Fruit fly (Drosophila melanogaster) whole organism, embryonic: ENCODE measurements around the gene RpS5b.
A peak's percentile ranks its signal among the peaks of the same experiment; 100 is the strongest.

Experiments used
- ATbp ChIP-seq: fragments of 200-800 bp; sonication (Bioruptor generic); optimal IDR thresholded peaks from 2 replicates; lab custom pipeline; 2017; ENCODE audit warnings: missing biosample characterization, mild to moderate bottlenecking, missing genetic modification characterization, missing genetic modification reagents
- Adf1 ChIP-seq: fragments of 200-800 bp; sonication (Bioruptor generic); IDR thresholded peaks from 2 replicates; pipeline ENCODE4 v1.3.6; 2022; ENCODE audit warnings: missing biosample characterization, missing genetic modification characterization
- CG10321 ChIP-seq: fragments of 200-800 bp; sonication (Bioruptor generic); IDR thresholded peaks from 2 replicates; pipeline ENCODE4 v1.3.6; 2022; ENCODE audit warnings: missing biosample characterization, missing genetic modification characterization
- CG11696 ChIP-seq: fragments of 200-800 bp; sonication (Bioruptor generic); IDR thresholded peaks from 2 replicates; pipeline ENCODE4 v1.3.6; 2022; ENCODE audit warnings: missing biosample characterization, missing genetic modification characterization
- CG12942 ChIP-seq: fragments of 200-800 bp; sonication (Bioruptor generic); optimal IDR thresholded peaks from 3 replicates; lab custom pipeline; 2016; ENCODE audit warnings: missing biosample characterization, missing genetic modification characterization
- CG14860 ChIP-seq: fragments of 200-800 bp; sonication (Bioruptor generic); IDR thresholded peaks from 3 replicates; pipeline ENCODE4 v1.3.6; 2022; ENCODE audit warnings: missing biosample characterization, missing genetic modification characterization; ENCODE audit not compliant: partially characterized antibody
- CG17186 ChIP-seq: fragments of 200-800 bp; sonication (Bioruptor generic); optimal IDR thresholded peaks from 3 replicates; lab custom pipeline; 2017; ENCODE audit warnings: missing biosample characterization, missing genetic modification reagents, missing genetic modification characterization
- CG17568 ChIP-seq: fragments of 200-800 bp; sonication (Bioruptor generic); optimal IDR thresholded peaks from 2 replicates; lab custom pipeline; 2018; ENCODE audit warnings: missing biosample characterization, mild to moderate bottlenecking, missing genetic modification characterization, moderate library complexity
- CG1792 ChIP-seq: fragments of 200-800 bp; sonication (Bioruptor generic); optimal IDR thresholded peaks from 2 replicates; lab custom pipeline; 2016; ENCODE audit warnings: missing biosample characterization, missing genetic modification characterization
- CG2202 ChIP-seq: fragments of 200-800 bp; sonication (Bioruptor generic); optimal IDR thresholded peaks from 2 replicates; lab custom pipeline; 2018; ENCODE audit warnings: missing biosample characterization, mild to moderate bottlenecking, missing genetic modification characterization
- CG32532 ChIP-seq: fragments of 200-800 bp; sonication (Bioruptor generic); IDR thresholded peaks from 2 replicates; pipeline ENCODE4 v1.3.6; 2022; ENCODE audit warnings: missing biosample characterization, missing genetic modification characterization
- CG32772 ChIP-seq: fragments of 200-800 bp; sonication (Bioruptor generic); IDR thresholded peaks from 2 replicates; pipeline ENCODE4 v1.3.6; 2022; ENCODE audit warnings: missing biosample characterization, missing genetic modification characterization
- CG34376 ChIP-seq: fragments of 200-800 bp; sonication (Bioruptor generic); optimal IDR thresholded peaks from 2 replicates; lab custom pipeline; 2018; ENCODE audit warnings: missing biosample characterization, mild to moderate bottlenecking, missing genetic modification characterization
- CG34422 ChIP-seq: fragments of 200-800 bp; sonication (Bioruptor generic); IDR thresholded peaks from 3 replicates; pipeline ENCODE4 v1.3.6; 2022; ENCODE audit warnings: missing biosample characterization, missing genetic modification characterization
- CG6254 ChIP-seq: fragments of 200-800 bp; sonication (Bioruptor generic); optimal IDR thresholded peaks from 3 replicates; lab custom pipeline; 2017; ENCODE audit warnings: mild to moderate bottlenecking, missing biosample characterization, missing genetic modification reagents, missing genetic modification characterization
- CG7786 ChIP-seq: fragments of 200-800 bp; sonication (Bioruptor generic); optimal IDR thresholded peaks from 2 replicates; lab custom pipeline; 2016; ENCODE audit warnings: missing biosample characterization, missing genetic modification characterization
- CG8290 ChIP-seq, 3 experiments: fragments of 200-800 bp; sonication (Bioruptor generic); optimal IDR thresholded peaks; 2 replicates each; lab custom pipeline; 2016 to 2019; ENCODE audit warnings: missing biosample characterization in 3 of 3, missing genetic modification characterization in 3 of 3, mild to moderate bottlenecking in 2 of 3, moderate library complexity in 1 of 3
- Camta ChIP-seq: fragments of 200-800 bp; sonication (Bioruptor generic); optimal IDR thresholded peaks from 2 replicates; lab custom pipeline; 2016; ENCODE audit warnings: missing biosample characterization, missing genetic modification characterization
- D19A ChIP-seq: fragments of 200-800 bp; optimal IDR thresholded peaks from 3 replicates; lab custom pipeline; 2019; ENCODE audit warnings: missing biosample characterization, mild to moderate bottlenecking, missing genetic modification characterization, moderate library complexity
- Dad ChIP-seq: fragments of 200-800 bp; sonication (Bioruptor generic); optimal IDR thresholded peaks from 3 replicates; lab custom pipeline; 2016; ENCODE audit warnings: missing biosample characterization, missing genetic modification characterization
- Dbx ChIP-seq: fragments of 200-800 bp; sonication (Bioruptor generic); IDR thresholded peaks from 3 replicates; pipeline ENCODE4 v1.3.6; 2022; ENCODE audit warnings: missing biosample characterization, missing genetic modification characterization
- Dek ChIP-seq: fragments of 200-800 bp; sonication (Bioruptor generic); optimal IDR thresholded peaks from 3 replicates; lab custom pipeline; 2019; ENCODE audit warnings: missing biosample characterization, mild to moderate bottlenecking, missing genetic modification characterization, moderate library complexity
- Dref ChIP-seq: fragments of 200-800 bp; sonication (Bioruptor generic); IDR thresholded peaks from 2 replicates; pipeline ENCODE4 v1.3.6; 2022; ENCODE audit warnings: missing biosample characterization, missing genetic modification characterization
- HLH4C ChIP-seq: fragments of 200-800 bp; sonication (Bioruptor generic); IDR thresholded peaks from 3 replicates; pipeline ENCODE4 v1.3.6; 2022; ENCODE audit warnings: missing biosample characterization, missing genetic modification characterization; ENCODE audit not compliant: partially characterized antibody
- HmgZ ChIP-seq: fragments of 200-800 bp; sonication (Bioruptor generic); optimal IDR thresholded peaks from 2 replicates; lab custom pipeline; 2018; ENCODE audit warnings: missing biosample characterization, mild to moderate bottlenecking, missing genetic modification characterization
- Lhr ChIP-seq: fragments of 200-800 bp; sonication (Bioruptor generic); optimal IDR thresholded peaks from 3 replicates; lab custom pipeline; 2017; ENCODE audit warnings: mild to moderate bottlenecking, missing biosample characterization, missing genetic modification reagents, missing genetic modification characterization
- MTF-1 ChIP-seq: fragments of 200-800 bp; sonication (Bioruptor generic); optimal IDR thresholded peaks from 2 replicates; lab custom pipeline; 2018; ENCODE audit warnings: missing biosample characterization, mild to moderate bottlenecking, missing genetic modification characterization, borderline replicate concordance
- Max ChIP-seq: fragments of 200-800 bp; sonication (Bioruptor generic); optimal IDR thresholded peaks from 2 replicates; lab custom pipeline; 2016; ENCODE audit warnings: missing biosample characterization, mild to moderate bottlenecking, missing genetic modification characterization
- Ravus ChIP-seq: fragments of 200-800 bp; sonication (Bioruptor generic); IDR thresholded peaks from 2 replicates; pipeline ENCODE4 v1.3.6; 2022; ENCODE audit warnings: missing biosample characterization, missing genetic modification characterization
- Usf ChIP-seq: fragments of 200-800 bp; sonication (Bioruptor generic); optimal IDR thresholded peaks from 2 replicates; lab custom pipeline; 2017; ENCODE audit warnings: missing genotype, missing biosample characterization, missing genetic modification characterization
- Vsx1 ChIP-seq: fragments of 200-800 bp; sonication (Bioruptor generic); optimal IDR thresholded peaks from 2 replicates; lab custom pipeline; 2017; ENCODE audit warnings: missing biosample characterization, mild to moderate bottlenecking, missing genetic modification characterization, missing genetic modification reagents
- dm ChIP-seq: fragments of 200-800 bp; sonication (Bioruptor generic); optimal IDR thresholded peaks from 3 replicates; lab custom pipeline; 2016; ENCODE audit warnings: missing biosample characterization, missing genetic modification characterization
- dpn ChIP-seq, 2 experiments: fragments of 200-800 bp; sonication (Bioruptor generic); optimal IDR thresholded peaks; 3 replicates each; lab custom pipeline; 2016; ENCODE audit warnings: missing biosample characterization in 2 of 2, missing genetic modification characterization in 2 of 2
- ems ChIP-seq: fragments of 200-800 bp; sonication (Bioruptor generic); optimal IDR thresholded peaks from 3 replicates; lab custom pipeline; 2016; ENCODE audit warnings: missing biosample characterization, missing genetic modification characterization
- eve ChIP-seq, 2 experiments: fragments of >200 bp; optimal IDR thresholded peaks; 2 replicates each; lab custom pipeline; 2017; ENCODE audit warnings: missing biosample characterization in 2 of 2, missing genetic modification characterization in 2 of 2
- fd64A ChIP-seq: fragments of 200-800 bp; sonication (Bioruptor generic); optimal IDR thresholded peaks from 3 replicates; lab custom pipeline; 2018; ENCODE audit warnings: missing biosample characterization, mild to moderate bottlenecking, missing genetic modification characterization
- gcm2 ChIP-seq: fragments of 200-800 bp; sonication (Bioruptor generic); optimal IDR thresholded peaks from 2 replicates; lab custom pipeline; 2016; ENCODE audit warnings: missing biosample characterization, missing genetic modification characterization
- grn ChIP-seq: fragments of 200-800 bp; sonication (Bioruptor generic); optimal IDR thresholded peaks from 3 replicates; lab custom pipeline; 2017; ENCODE audit warnings: missing biosample characterization, missing genetic modification characterization
- gt ChIP-seq: fragments of 200-800 bp; sonication (Bioruptor generic); IDR thresholded peaks from 2 replicates; pipeline ENCODE4 v1.3.6; 2022; ENCODE audit warnings: missing biosample characterization, missing genetic modification characterization
- hkb ChIP-seq, 2 experiments: fragments of 200-800 bp in 1 of 2; fragments of >200 bp in 1 of 2; sonication (Bioruptor generic) in 1 of 2; IDR thresholded peaks in 1 of 2; optimal IDR thresholded peaks in 1 of 2; 2 replicates each; pipeline versions ENCODE4 v1.3.6 to Lab custom; 2017 to 2022; ENCODE audit warnings: missing biosample characterization in 1 of 2, missing genetic modification characterization in 1 of 2
- nau ChIP-seq: fragments of 200-800 bp; sonication (Bioruptor generic); optimal IDR thresholded peaks from 3 replicates; lab custom pipeline; 2017; ENCODE audit warnings: missing biosample characterization, mild to moderate bottlenecking, missing genetic modification characterization, missing genetic modification reagents
- nmo ChIP-seq: fragments of 200-800 bp; sonication (Bioruptor generic); optimal IDR thresholded peaks from 2 replicates; lab custom pipeline; 2018; ENCODE audit warnings: missing biosample characterization, mild to moderate bottlenecking, missing genetic modification characterization, moderate library complexity
- odd ChIP-seq: fragments of 200-800 bp; sonication (Bioruptor generic); optimal IDR thresholded peaks from 2 replicates; lab custom pipeline; 2017; ENCODE audit warnings: missing biosample characterization, mild to moderate bottlenecking, missing genetic modification characterization
- p53 ChIP-seq: fragments of 200-800 bp; sonication (Bioruptor generic); optimal IDR thresholded peaks from 2 replicates; lab custom pipeline; 2016; ENCODE audit warnings: missing biosample characterization, missing genetic modification characterization
- pita ChIP-seq: fragments of 200-800 bp; sonication (Bioruptor generic); optimal IDR thresholded peaks from 2 replicates; lab custom pipeline; 2017; ENCODE audit warnings: missing biosample characterization, mild to moderate bottlenecking, missing genetic modification characterization
- pnt ChIP-seq: fragments of 200-800 bp; sonication (Bioruptor generic); optimal IDR thresholded peaks from 3 replicates; lab custom pipeline; 2016; ENCODE audit warnings: missing biosample characterization, missing genetic modification characterization
- pzg ChIP-seq: fragments of 200-800 bp; sonication (Bioruptor generic); optimal IDR thresholded peaks from 3 replicates; lab custom pipeline; 2018; ENCODE audit warnings: missing biosample characterization, mild to moderate bottlenecking, missing genetic modification characterization, moderate library complexity
- sens ChIP-seq: fragments of 200-800 bp; sonication (Bioruptor generic); peaks from one replicate; lab custom pipeline; 2016; ENCODE audit warnings: missing biosample characterization, missing genetic modification characterization
- stwl ChIP-seq: fragments of 200-800 bp; sonication (Bioruptor generic); optimal IDR thresholded peaks from 3 replicates; lab custom pipeline; 2018; ENCODE audit warnings: missing biosample characterization, mild to moderate bottlenecking, missing genetic modification characterization, moderate library complexity
- yki ChIP-seq: fragments of >200 bp; optimal IDR thresholded peaks from 3 replicates; lab custom pipeline; 2018

RpS5b gene

DNA sequence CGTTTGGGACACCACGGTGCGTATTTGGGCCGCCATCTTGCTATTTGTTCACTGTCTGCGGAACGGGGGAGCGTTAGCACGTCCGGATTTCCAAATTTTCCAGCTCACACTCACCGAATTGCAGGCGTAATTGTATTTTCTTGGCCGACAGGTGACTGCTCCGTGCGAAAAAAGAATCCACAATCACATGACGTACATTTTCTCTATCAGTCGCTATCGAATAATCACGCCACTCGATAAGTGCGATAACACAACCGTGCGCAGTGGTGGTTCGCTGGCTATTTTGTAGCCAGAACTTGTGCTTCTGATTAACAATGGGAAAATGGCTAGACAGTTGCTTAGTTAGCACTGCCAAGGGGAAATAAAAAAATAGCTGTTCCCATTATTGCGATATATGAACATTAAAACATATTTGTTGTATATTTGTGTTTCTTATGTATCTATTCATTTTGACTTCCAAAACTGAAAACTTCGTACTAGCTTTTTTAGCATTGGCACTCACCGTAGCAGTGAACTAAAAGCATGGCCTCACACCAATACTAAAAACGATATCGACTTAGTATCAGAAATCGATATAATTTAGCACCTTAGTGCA, 2.6 kb upstream of the RpS5b start, which contains the start of gene VhaPPA1-1 (continued):
- TF ChIP-seq stwl (tag; lab: Kevin White, UChicago) (peak; percentile 80), ATbp (GFP tag; lab: Kevin White, UChicago) (no peak), pita (GFP tag; lab: Kevin White, UChicago) (peak; percentile 78), eve (GFP tag; optimal IDR thresholded peaks at IDR 0.05; lab: Kevin White, UChicago) (no peak), Camta (GFP tag; lab: Kevin White, UChicago) (no peak), dpn (GFP tag; optimal IDR thresholded peaks at IDR 0.05; lab: Kevin White, UChicago) (peak in 1 of 2 experiments; percentile 30), CG8290 (GFP tag; optimal IDR thresholded peaks at IDR 0.05; lab: Kevin White, UChicago) (no peak), CG8290 (tag; optimal IDR thresholded peaks at IDR 0.05; lab: Kevin White, UChicago) (peak in 1 of 2 experiments; percentile 2), CG14860 (GFP tag; lab: Robert Waterston, UW) (peak; percentile 68; the same call in 2 of the 3 replicates), Ravus (GFP tag; lab: Robert Waterston, UW) (no peak), yki (no peak), pzg (peak; percentile 84), CG17568 (GFP tag; lab: Kevin White, UChicago) (no peak), Max (peak; percentile 3), Dbx (no peak), odd (GFP tag; lab: Kevin White, UChicago) (no peak), nau (GFP tag; lab: Kevin White, UChicago) (no peak), MTF-1 (GFP tag; lab: Kevin White, UChicago) (no peak), CG17186 (peak; percentile 64), CG32772 (GFP tag; lab: Robert Waterston, UW) (no peak), CG10321 (GFP tag; lab: Robert Waterston, UW) (no peak), Adf1 (no peak), HmgZ (peak; percentile 42), hkb (optimal IDR thresholded peaks at IDR 0.05; lab: Kevin White, UChicago) (peak; percentile 96), hkb (GFP tag; IDR thresholded peaks at IDR 0.05; lab: Robert Waterston, UW) (no peak), Lhr (GFP tag; lab: Kevin White, UChicago) (peak; percentile 77), Usf (GFP tag; lab: Kevin White, UChicago) (peak; percentile 72), fd64A (GFP tag; lab: Kevin White, UChicago) (no peak), CG6254 (no peak), p53 (GFP tag; lab: Kevin White, UChicago) (no peak), grn (GFP tag; lab: Kevin White, UChicago) (peak; percentile 5), gcm2 (no peak), dm (peak; percentile 56), sens (GFP tag; lab: Kevin White, UChicago) (peak; percentile 82), gt (no peak), CG34422 (GFP tag; lab: Robert Waterston, UW) (peak; percentile 62; the same call in 1 of the 3 replicates), CG12942 (GFP tag; lab: Kevin White, UChicago) (no peak), Dad (GFP tag; lab: Kevin White, UChicago) (no peak), CG7786 (GFP tag; lab: Kevin White, UChicago) (no peak), CG34376 (GFP tag; lab: Kevin White, UChicago) (peak; percentile 17), CG11696 (GFP tag; lab: Robert Waterston, UW) (no peak), pnt (GFP tag; lab: Kevin White, UChicago) (no peak), HLH4C (GFP tag; lab: Robert Waterston, UW) (peak; percentile 61), D19A (tag; lab: Kevin White, UChicago) (no peak), CG2202 (tag; lab: Kevin White, UChicago) (peak; percentile 2), Dek (tag; lab: Kevin White, UChicago) (peak; percentile 5), Vsx1 (GFP tag; lab: Kevin White, UChicago) (no peak), nmo (peak; percentile 75), CG1792 (GFP tag; lab: Kevin White, UChicago) (peak; percentile 8), CG32532 (GFP tag; lab: Robert Waterston, UW) (peak; percentile 8; the same call in 1 of the 2 replicates), ems (GFP tag; lab: Kevin White, UChicago) (no peak), Dref (GFP tag; lab: Robert Waterston, UW) (peak; percentile 74)
